Worm (Caenorhabditis elegans) whole organism, young adult: ENCODE results near the gene ZC239.17.

ENCODE experiments used
- F52B5.7 ChIP-seq: sonication (generic microtip); optimal IDR thresholded peaks from 2 replicates; lab custom pipeline; 2016; ENCODE audit warnings: mild to moderate bottlenecking, missing genetic modification characterization, missing compliant biosample characterization
- Y56A3A.18 ChIP-seq: fragments of 200-800 bp; sonication (Bioruptor generic); IDR thresholded peaks from 2 replicates; pipeline ENCODE4 v1.3.6; 2022; ENCODE audit warnings: missing genetic modification reagents, missing genetic modification characterization, missing compliant biosample characterization

- TF ChIP-seq F52B5.7: no peak
- TF ChIP-seq Y56A3A.18 (GFP tag; lab: Robert Waterston, UW): no peak
These were observed 21.9 kb upstream of the ZC239.17 start for ce11 chrII:3247556-3247955.
